Worm (Caenorhabditis elegans) whole organism, early embryonic: ENCODE results near the gene Y37H2A.18.

Source experiments
- ama-1 ChIP-seq: fragments of 150-350 bp; optimal IDR thresholded peaks from 2 replicates; lab custom pipeline; 2014
- flt-1 ChIP-seq: fragments of 200-800 bp; sonication (Bioruptor generic); IDR thresholded peaks from 2 replicates; pipeline ENCODE4 v1.3.6; 2022; ENCODE audit warnings: missing genetic modification characterization, missing compliant biosample characterization
- hmbx-1 ChIP-seq: sonication (generic microtip); optimal IDR thresholded peaks from 2 replicates; lab custom pipeline; 2016; ENCODE audit warnings: mild to moderate bottlenecking, missing genetic modification characterization, missing compliant biosample characterization
- tbx-11 ChIP-seq: fragments of 200-800 bp; sonication (Bioruptor generic); IDR thresholded peaks from 2 replicates; pipeline ENCODE4 v1.3.6; 2022; ENCODE audit warnings: missing genetic modification characterization, missing compliant biosample characterization

DNA sequence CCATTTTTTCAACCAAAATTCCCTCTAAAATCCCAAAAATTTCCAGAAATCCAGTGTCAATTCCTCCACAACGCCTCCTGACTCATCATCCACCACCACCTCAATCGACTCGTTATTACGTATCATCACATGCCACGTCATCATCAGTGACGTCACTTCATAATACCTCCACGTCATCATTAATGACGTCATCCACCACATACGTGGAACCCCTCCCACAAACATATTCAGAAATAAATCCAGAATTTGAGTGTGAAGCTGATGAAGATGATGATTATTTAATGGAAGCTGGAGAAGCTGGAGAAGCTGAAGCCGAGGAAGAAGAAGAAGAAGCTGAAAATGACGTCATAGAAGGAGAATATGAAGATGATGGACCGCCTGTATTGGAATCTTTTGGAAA is 39.1 kb downstream of the Y37H2A.18 start:
- TF ChIP-seq ama-1 (lab: Kevin White, UChicago) (no peak), tbx-11 (GFP tag; lab: Robert Waterston, UW) (no peak), hmbx-1 (tag; lab: Kevin White, UChicago) (no peak), flt-1 (GFP tag; lab: Robert Waterston, UW) (no peak)
